Fruit fly (Drosophila melanogaster): Measurements from ENCODE around the gene Tudor-SN.

Gene Tudor-SN

DNA sequence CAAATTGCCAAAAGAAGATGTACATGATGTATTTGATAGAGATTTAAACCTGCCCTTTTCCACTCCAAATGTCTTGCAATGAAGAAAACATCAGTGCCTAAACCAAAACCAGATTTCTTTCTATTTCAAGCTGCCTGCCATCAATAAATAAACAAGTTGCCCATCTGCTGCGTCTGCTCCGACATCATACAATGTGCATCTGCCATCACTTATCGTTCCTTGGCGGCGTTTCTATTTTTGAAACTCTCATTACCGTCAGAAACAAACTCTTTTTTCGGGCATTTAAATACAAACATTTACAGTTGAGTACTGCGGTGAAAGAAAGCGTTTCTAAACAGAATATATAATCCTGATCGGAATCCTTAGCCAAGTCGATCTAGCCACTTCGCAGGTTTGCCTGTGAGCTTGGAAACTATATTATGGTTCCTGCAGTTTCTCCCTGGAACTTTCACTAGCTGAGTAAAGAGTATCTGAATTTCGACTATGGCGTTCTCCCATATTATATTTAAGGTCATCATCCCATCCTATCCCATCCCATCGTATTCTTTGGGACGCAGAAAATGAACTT is 30.7 kb upstream of the Tudor-SN start:
- TF ChIP-seq Usf (GFP tag; optimal IDR thresholded peaks at IDR 0.05) (no peak), CG2875 (GFP tag; optimal IDR thresholded peaks at IDR 0.05) (peak; percentile 31), CG13424 (tag; optimal IDR thresholded peaks at IDR 0.05) (peak; percentile 28), PHDP (tag; optimal IDR thresholded peaks at IDR 0.05) (peak; percentile 15), knrl (GFP tag; IDR thresholded peaks at IDR 0.05; ENCODE audit: partially characterized antibody) (no peak), CG9437 (GFP tag; optimal IDR thresholded peaks at IDR 0.05) (no peak), unpg (GFP tag; optimal IDR thresholded peaks at IDR 0.05) (peak; percentile 25), chn (GFP tag; optimal IDR thresholded peaks at IDR 0.05) (peak; percentile 15), CG31388 (GFP tag; optimal IDR thresholded peaks at IDR 0.05) (no peak), TFAM (GFP tag; optimal IDR thresholded peaks at IDR 0.05) (no peak), ac (GFP tag; optimal IDR thresholded peaks at IDR 0.05) (peak; percentile 6), CG12219 (GFP tag; optimal IDR thresholded peaks at IDR 0.05) (peak; percentile 23), CG1602 (GFP tag; optimal IDR thresholded peaks at IDR 0.05) (peak; percentile 6), CG1647 (GFP tag; optimal IDR thresholded peaks at IDR 0.05) (peak; percentile 19), CG11504 (tag; optimal IDR thresholded peaks at IDR 0.05) (peak; percentile 40), CG17361 (GFP tag; IDR thresholded peaks at IDR 0.05) (peak; percentile 64), CG17186 (GFP tag; optimal IDR thresholded peaks at IDR 0.05) (no peak), CHES-1-like (GFP tag; optimal IDR thresholded peaks at IDR 0.05) (peak; percentile 8), hth (optimal IDR thresholded peaks at IDR 0.05) (no peak), CG2678 (tag; optimal IDR thresholded peaks at IDR 0.05) (peak; percentile 47), Ets65A (GFP tag) (no peak), CG10979 (tag; optimal IDR thresholded peaks at IDR 0.05) (peak; percentile 75), az2 (GFP tag; optimal IDR thresholded peaks at IDR 0.05) (peak; percentile 47), eyg (GFP tag; optimal IDR thresholded peaks at IDR 0.05) (no peak), lola (GFP tag; optimal IDR thresholded peaks at IDR 0.05) (peak in 1 of 3 experiments; percentile 71), CG5245 (GFP tag; optimal IDR thresholded peaks at IDR 0.05) (peak; percentile 22), CG15696 (tag; optimal IDR thresholded peaks at IDR 0.05) (peak; percentile 56), Spps (tag; optimal IDR thresholded peaks at IDR 0.05) (peak; percentile 37), trem (tag; optimal IDR thresholded peaks at IDR 0.05) (peak; percentile 36), prd (optimal IDR thresholded peaks at IDR 0.05) (no peak), prd (GFP tag; IDR thresholded peaks at IDR 0.05) (0 out of 3 replicates have a peak, but pooled peaks have one; percentile 20), croc (GFP tag; conservative IDR thresholded peaks at IDR 0.05) (0 out of 3 replicates have a peak, but pooled peaks have one; percentile 16), CG12391 (tag; optimal IDR thresholded peaks at IDR 0.05) (peak; percentile 43), BtbVII (GFP tag; optimal IDR thresholded peaks at IDR 0.05) (no peak), Xrp1 (GFP tag; IDR thresholded peaks at IDR 0.05) (peak; percentile 49; the same call in 1 of the 2 replicates), Ssrp (tag; optimal IDR thresholded peaks at IDR 0.05) (peak; percentile 53), Nf-YB (GFP tag; optimal IDR thresholded peaks at IDR 0.05) (peak; percentile 15), Asciz (GFP tag; optimal IDR thresholded peaks at IDR 0.05) (peak; percentile 18), nmo (GFP tag; optimal IDR thresholded peaks at IDR 0.05) (peak; percentile 71), Sin3A (optimal IDR thresholded peaks at IDR 0.05) (no peak), tin (GFP tag; optimal IDR thresholded peaks at IDR 0.05) (peak; percentile 42), CG11696 (GFP tag; IDR thresholded peaks at IDR 0.05) (no peak), CG6254 (GFP tag; optimal IDR thresholded peaks at IDR 0.05) (peak; percentile 21), phol (tag; optimal IDR thresholded peaks at IDR 0.05) (peak; percentile 62), CG4424 (GFP tag; optimal IDR thresholded peaks at IDR 0.05) (peak; percentile 50), CG18764 (GFP tag; optimal IDR thresholded peaks at IDR 0.05) (peak; percentile 3), CG8089 (GFP tag; optimal IDR thresholded peaks at IDR 0.05) (no peak), CoRest (tag; optimal IDR thresholded peaks at IDR 0.05) (peak; percentile 40), chinmo (GFP tag; IDR thresholded peaks at IDR 0.05; ENCODE audit: partially characterized antibody) (0 out of 4 replicates have a peak, but pooled peaks have one; percentile 63), btn (GFP tag; optimal IDR thresholded peaks at IDR 0.05) (no peak)
